Fruit fly (Drosophila melanogaster): ENCODE data around the gene Sc2.

Sc2 gene

dm6 chr3L:3929968-3930767, 26.9 kb downstream of the Sc2 start:
- TF ChIP-seq psq (optimal IDR thresholded peaks at IDR 0.05) (no peak), usp (GFP tag; optimal IDR thresholded peaks at IDR 0.05) (no peak), pan (optimal IDR thresholded peaks at IDR 0.05) (no peak), CG8478 (optimal IDR thresholded peaks at IDR 0.05) (no peak), EcR (GFP tag; optimal IDR thresholded peaks at IDR 0.05) (no peak)

- TF ChIP-seq usp (GFP tag; optimal IDR thresholded peaks at IDR 0.05) (no peak), EcR (GFP tag; optimal IDR thresholded peaks at IDR 0.05) (no peak), Dll (optimal IDR thresholded peaks at IDR 0.05) (no peak), psq (optimal IDR thresholded peaks at IDR 0.05) (no peak), CG8478 (optimal IDR thresholded peaks at IDR 0.05) (no peak), pan (optimal IDR thresholded peaks at IDR 0.05) (no peak)
Observed at dm6 chr3L:3930930-3931329, 27.6 kb downstream of the Sc2 start.

dm6 chr3L:3931778-3932177, 28.5 kb downstream of the Sc2 start:
- no peak for TF ChIP-seq CG8478 (optimal IDR thresholded peaks at IDR 0.05)
- no peak for TF ChIP-seq psq (optimal IDR thresholded peaks at IDR 0.05)
- TF ChIP-seq EcR (GFP tag; optimal IDR thresholded peaks at IDR 0.05) = no peak
- no peak for TF ChIP-seq pan (optimal IDR thresholded peaks at IDR 0.05)
- no peak for TF ChIP-seq usp (GFP tag; optimal IDR thresholded peaks at IDR 0.05)

DNA sequence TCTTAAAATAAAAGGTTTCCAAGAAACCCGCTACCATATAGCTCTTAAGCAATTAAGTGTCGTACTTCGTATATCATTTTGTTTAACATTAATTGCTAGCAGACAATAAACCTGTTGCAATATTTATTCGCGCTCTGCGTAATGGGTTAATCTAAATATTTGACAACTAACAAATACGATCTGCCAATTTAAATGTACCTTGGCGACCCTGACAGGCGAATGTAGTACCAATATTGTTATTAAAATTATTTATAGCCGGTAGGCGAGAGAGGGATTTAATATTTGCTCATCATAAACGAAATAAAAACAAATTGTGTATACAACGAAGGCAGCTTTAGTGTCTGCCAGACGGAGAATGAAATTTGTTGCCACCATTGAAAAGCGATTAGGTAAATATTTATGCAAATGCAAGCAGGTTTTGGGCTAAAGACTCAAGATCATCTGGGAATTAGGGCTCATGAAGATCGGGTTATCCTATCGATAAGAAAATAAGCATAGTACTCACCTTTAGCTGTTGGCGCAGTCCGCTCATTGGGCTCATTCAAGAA, 29.5 kb downstream of the Sc2 start:
- TF ChIP-seq Dll (optimal IDR thresholded peaks at IDR 0.05) = no peak
- no peak for TF ChIP-seq CG8478 (optimal IDR thresholded peaks at IDR 0.05)

DNA sequence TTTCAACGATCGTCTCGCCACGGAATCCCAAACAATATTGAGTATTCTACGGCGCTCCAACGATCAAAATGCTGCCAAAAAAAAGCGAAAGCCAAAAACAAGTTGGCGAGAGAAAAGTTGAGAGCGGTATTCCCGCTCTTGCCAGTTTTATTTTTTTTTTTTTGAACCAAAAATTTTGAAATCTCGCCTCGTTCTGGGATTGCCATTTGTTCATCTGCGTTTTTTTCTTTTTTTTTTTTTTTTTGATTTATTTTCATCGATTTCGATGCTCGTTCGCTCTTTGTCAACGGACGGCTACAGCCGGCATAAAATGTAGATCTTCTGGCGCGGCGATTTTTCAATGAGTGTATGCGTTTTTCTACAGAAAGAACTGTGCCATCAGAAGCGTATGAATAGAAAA, 30.3 kb downstream of the Sc2 start:
- TF ChIP-seq psq (optimal IDR thresholded peaks at IDR 0.05) = no peak

DNA sequence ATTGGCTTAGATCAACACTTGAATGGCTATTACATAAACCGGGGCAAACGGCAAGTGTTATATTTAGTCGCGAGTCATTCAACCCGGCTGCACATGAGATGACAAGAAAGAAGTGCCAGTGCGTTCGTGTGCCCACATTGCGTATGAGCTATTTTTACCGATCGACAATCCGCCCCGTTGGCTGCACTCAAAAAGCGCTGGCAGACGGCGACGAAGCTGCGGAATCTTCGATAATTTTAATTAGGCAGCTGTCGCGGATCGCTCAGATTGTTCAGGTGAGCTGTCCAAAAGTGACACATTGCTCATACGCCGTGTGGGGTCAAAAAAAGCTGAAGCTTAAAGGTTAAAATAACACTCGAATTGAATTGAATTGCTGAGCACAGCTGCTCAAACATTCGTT, 30.8 kb downstream of the Sc2 start:
- TF ChIP-seq usp (GFP tag; optimal IDR thresholded peaks at IDR 0.05) = no peak
- TF ChIP-seq pan (optimal IDR thresholded peaks at IDR 0.05) = no peak
- TF ChIP-seq Dll (optimal IDR thresholded peaks at IDR 0.05) = no peak
- TF ChIP-seq EcR (GFP tag; optimal IDR thresholded peaks at IDR 0.05) = peak in 1 of 2 experiments; percentile 39
- no peak for TF ChIP-seq psq (optimal IDR thresholded peaks at IDR 0.05)
- no peak for TF ChIP-seq CG8478 (optimal IDR thresholded peaks at IDR 0.05)

dm6 chr3L:3935567-3936207, 32.4 kb downstream of the Sc2 start, which contains the start of gene Eip63F-1:
Eip63F-1 (minus strand) TSS chr3L:3935617.
- TF ChIP-seq EcR (GFP tag; optimal IDR thresholded peaks at IDR 0.05) (no peak), pan (optimal IDR thresholded peaks at IDR 0.05) (no peak), psq (optimal IDR thresholded peaks at IDR 0.05) (no peak), usp (GFP tag; optimal IDR thresholded peaks at IDR 0.05) (no peak), Dll (optimal IDR thresholded peaks at IDR 0.05) (no peak), CG8478 (optimal IDR thresholded peaks at IDR 0.05) (no peak)

DNA sequence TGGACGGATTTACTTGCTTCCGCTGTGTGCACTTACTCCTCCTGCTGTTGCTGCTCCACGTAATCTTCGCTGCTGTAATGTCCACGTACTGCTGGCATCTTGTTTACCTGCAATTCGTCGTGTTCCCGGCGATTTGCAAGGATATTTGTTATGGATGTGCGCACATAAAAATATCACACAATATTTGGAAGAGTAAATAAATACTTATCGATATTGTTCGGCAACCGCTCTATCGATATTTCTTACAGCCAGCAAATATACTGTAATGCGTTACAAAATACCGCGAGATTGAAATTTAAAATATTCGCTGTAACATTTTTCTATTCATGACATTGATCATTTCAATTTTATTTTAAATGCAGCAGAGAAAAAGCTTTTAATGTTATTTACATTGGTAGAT, 34.5 kb downstream of the Sc2 start, which contains the start of gene CG10866:
Gene CG10866, minus strand, starts transcription at position 187 of the 400 bp plus-strand sequence.
- TF ChIP-seq CG8478 (optimal IDR thresholded peaks at IDR 0.05) = no peak
- TF ChIP-seq pan (optimal IDR thresholded peaks at IDR 0.05) = no peak
- no peak for TF ChIP-seq psq (optimal IDR thresholded peaks at IDR 0.05)
- TF ChIP-seq EcR (GFP tag; optimal IDR thresholded peaks at IDR 0.05) = no peak
- TF ChIP-seq usp (GFP tag; optimal IDR thresholded peaks at IDR 0.05) = no peak
- TF ChIP-seq Dll (optimal IDR thresholded peaks at IDR 0.05) = no peak

- TF ChIP-seq pan (optimal IDR thresholded peaks at IDR 0.05) = no peak
- no peak for TF ChIP-seq Dll (optimal IDR thresholded peaks at IDR 0.05)
- no peak for TF ChIP-seq psq (optimal IDR thresholded peaks at IDR 0.05)
- TF ChIP-seq usp (GFP tag; optimal IDR thresholded peaks at IDR 0.05) = no peak
- TF ChIP-seq EcR (GFP tag; optimal IDR thresholded peaks at IDR 0.05) = no peak
- no peak for TF ChIP-seq CG8478 (optimal IDR thresholded peaks at IDR 0.05)
Observed at dm6 chr3L:3940075-3940819, 37.0 kb downstream of the Sc2 start, which contains the start of gene CG12766. CG12766 (minus strand) TSS chr3L:3940125.

DNA sequence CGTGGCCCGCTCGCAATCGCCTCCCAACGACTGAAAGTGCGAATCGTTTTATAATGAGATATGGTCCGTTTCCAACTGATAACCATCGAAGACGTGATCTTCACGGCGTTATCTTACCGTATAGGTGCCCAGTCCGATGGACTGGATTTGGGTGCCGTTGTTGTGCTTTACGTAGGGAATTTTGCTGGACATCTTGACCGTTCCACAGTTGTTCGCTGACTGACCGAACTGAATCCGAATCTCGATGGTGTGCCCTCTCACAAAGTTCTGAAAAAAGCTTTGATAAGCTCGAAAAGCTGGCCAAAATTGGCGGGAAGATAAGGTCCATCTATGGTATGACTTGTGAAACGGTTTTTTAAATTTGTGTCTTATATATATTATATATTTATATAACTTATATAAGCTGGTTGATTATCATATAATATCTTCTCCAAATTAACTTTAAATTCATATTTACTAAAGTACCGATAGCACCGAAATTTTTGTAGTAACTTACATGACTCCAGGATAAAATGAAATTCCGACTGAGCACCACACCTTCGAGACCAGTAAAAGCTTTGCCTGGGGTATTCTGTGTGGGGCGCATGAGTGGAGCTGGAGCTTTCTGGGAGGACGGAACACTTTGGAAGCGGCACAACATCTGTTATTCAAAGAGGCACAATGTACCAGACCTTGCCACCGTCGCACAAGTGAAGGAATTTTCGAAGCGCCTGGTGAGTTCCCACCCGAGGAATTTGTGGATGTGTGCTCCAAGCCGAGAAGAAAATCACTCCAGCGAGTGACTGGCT, 39.1 kb downstream of the Sc2 start, which contains the start of the genes CG10863 and CG14982:
Gene CG10863, minus strand, starts transcription at position 225 of the 788 bp plus-strand sequence.
Gene CG14982, plus strand, starts transcription at position 470 of the 788 bp plus-strand sequence.
- TF ChIP-seq psq (optimal IDR thresholded peaks at IDR 0.05) = no peak
- no peak for TF ChIP-seq usp (GFP tag; optimal IDR thresholded peaks at IDR 0.05)
- no peak for TF ChIP-seq pan (optimal IDR thresholded peaks at IDR 0.05)
- no peak for TF ChIP-seq CG8478 (optimal IDR thresholded peaks at IDR 0.05)
- TF ChIP-seq EcR (GFP tag; optimal IDR thresholded peaks at IDR 0.05) = no peak
- TF ChIP-seq Dll (optimal IDR thresholded peaks at IDR 0.05) = no peak

- TF ChIP-seq Dll (optimal IDR thresholded peaks at IDR 0.05) (no peak), psq (optimal IDR thresholded peaks at IDR 0.05) (no peak), CG8478 (optimal IDR thresholded peaks at IDR 0.05) (no peak), usp (GFP tag; optimal IDR thresholded peaks at IDR 0.05) (no peak), pan (optimal IDR thresholded peaks at IDR 0.05) (no peak), EcR (GFP tag; optimal IDR thresholded peaks at IDR 0.05) (no peak)
Observed at dm6 chr3L:3947301-3947941, 44.1 kb downstream of the Sc2 start, which contains the start of gene CG10853. CG10853 (plus strand) TSS chr3L:3947891.
